Worm (Caenorhabditis elegans): ENCODE results near the gene mrp-8.

mrp-8 gene

ce11 chrIII:12250114-12250792 lies 52.7 kb downstream of the mrp-8 start, which contains the start of the genes tim-1 and Y75B8A.23 (continued):
- peak; percentile 48 for TF ChIP-seq dmd-4 (tag; optimal IDR thresholded peaks at IDR 0.05)
- TF ChIP-seq blmp-1 (tag; optimal IDR thresholded peaks at IDR 0.05; ENCODE audit: insufficient read depth), result peak; percentile 65
- peak; percentile 93 for TF ChIP-seq lin-11 (tag; optimal IDR thresholded peaks at IDR 0.05)
- TF ChIP-seq sem-4 (tag; optimal IDR thresholded peaks at IDR 0.05), result peak; percentile 99
- TF ChIP-seq elt-3 (tag; optimal IDR thresholded peaks at IDR 0.05), result no peak
- TF ChIP-seq ztf-1 (GFP tag; conservative IDR thresholded peaks at IDR 0.05), result no peak
- peak; percentile 97 for TF ChIP-seq nhr-21 (tag; optimal IDR thresholded peaks at IDR 0.05)
- TF ChIP-seq zag-1 (tag; optimal IDR thresholded peaks at IDR 0.05), result peak; percentile 84
- peak; percentile 96 for TF ChIP-seq lin-13 (GFP tag; optimal IDR thresholded peaks at IDR 0.05)
- TF ChIP-seq nhr-10 (tag; optimal IDR thresholded peaks at IDR 0.05), result peak; percentile 89
- peak; percentile 81 for TF ChIP-seq ceh-82 (tag; optimal IDR thresholded peaks at IDR 0.05)
- peak; percentile 84 for TF ChIP-seq nhr-77 (tag; optimal IDR thresholded peaks at IDR 0.05)
- TF ChIP-seq fos-1 (tag; optimal IDR thresholded peaks at IDR 0.05), result peak; percentile 96
- TF ChIP-seq ztf-4 (tag; optimal IDR thresholded peaks at IDR 0.05), result peak; percentile 90
- TF ChIP-seq nhr-11 (tag; optimal IDR thresholded peaks at IDR 0.05), result peak; percentile 74
- no peak for TF ChIP-seq alr-1 (tag; optimal IDR thresholded peaks at IDR 0.05)
- peak; percentile 99 for TF ChIP-seq ama-1 (optimal IDR thresholded peaks at IDR 0.05)
- TF ChIP-seq lsy-2 (tag; optimal IDR thresholded peaks at IDR 0.05), result peak; percentile 89 to 94
- peak; percentile 99 for TF ChIP-seq crh-2 (tag; optimal IDR thresholded peaks at IDR 0.05)
- TF ChIP-seq nhr-129 (tag; optimal IDR thresholded peaks at IDR 0.05), result peak; percentile 89
- TF ChIP-seq nhr-12 (tag; optimal IDR thresholded peaks at IDR 0.05), result peak; percentile 53
- TF ChIP-seq gmeb-1 (tag; optimal IDR thresholded peaks at IDR 0.05), result peak; percentile 97
- TF ChIP-seq Y55F3AM.14 (GFP tag; optimal IDR thresholded peaks at IDR 0.05), result peak; percentile 86
- TF ChIP-seq mab-5 (tag; optimal IDR thresholded peaks at IDR 0.05), result peak; percentile 94
- no peak for TF ChIP-seq peb-1 (tag; optimal IDR thresholded peaks at IDR 0.05)
- TF ChIP-seq snpc-4 (tag; optimal IDR thresholded peaks at IDR 0.05), result peak; percentile 100
- TF ChIP-seq aly-2 (tag; optimal IDR thresholded peaks at IDR 0.05), result peak; percentile 38

DNA sequence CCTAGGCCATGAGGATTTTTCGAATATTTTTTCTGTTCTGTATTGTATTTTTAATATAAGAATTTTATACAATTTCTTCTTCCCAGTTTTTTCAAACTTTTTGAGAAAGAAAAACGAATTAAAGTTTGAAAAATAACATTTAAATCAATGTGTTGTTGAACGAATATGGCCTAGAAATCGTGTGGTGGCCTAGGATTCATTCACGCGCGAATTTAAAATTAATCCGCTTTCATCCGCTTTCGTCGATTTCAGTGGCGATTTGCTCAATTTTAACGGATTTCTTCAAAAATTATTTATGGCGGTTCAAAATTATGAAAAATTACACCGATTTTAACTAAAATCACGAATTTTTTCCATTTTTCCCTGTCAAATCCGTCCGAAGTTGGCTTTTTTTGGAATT lies 55.7 kb downstream of the mrp-8 start:
- TF ChIP-seq egl-27 (tag; optimal IDR thresholded peaks at IDR 0.05) (no peak), nhr-23 (tag; optimal IDR thresholded peaks at IDR 0.05) (no peak), nhr-6 (tag; optimal IDR thresholded peaks at IDR 0.05) (no peak), blmp-1 (tag; optimal IDR thresholded peaks at IDR 0.05; ENCODE audit: insufficient read depth) (no peak), unc-62 (GFP tag; optimal IDR thresholded peaks at IDR 0.05) (no peak), peb-1 (tag; optimal IDR thresholded peaks at IDR 0.05) (no peak), lin-11 (tag; optimal IDR thresholded peaks at IDR 0.05) (no peak), nhr-10 (tag; optimal IDR thresholded peaks at IDR 0.05) (no peak), ZK546.5 (tag; optimal IDR thresholded peaks at IDR 0.05) (no peak), ceh-16 (tag; optimal IDR thresholded peaks at IDR 0.05) (no peak)

ce11 chrIII:12245570-12245969 lies 57.4 kb downstream of the mrp-8 start:
- no peak for TF ChIP-seq ztf-1 (GFP tag; conservative IDR thresholded peaks at IDR 0.05)
- no peak for TF ChIP-seq peb-1 (tag; optimal IDR thresholded peaks at IDR 0.05)
- no peak for TF ChIP-seq lin-11 (tag; optimal IDR thresholded peaks at IDR 0.05)
- no peak for TF ChIP-seq ama-1 (optimal IDR thresholded peaks at IDR 0.05)
- TF ChIP-seq ZK546.5 (tag; optimal IDR thresholded peaks at IDR 0.05), result no peak
- TF ChIP-seq nhr-12 (tag; optimal IDR thresholded peaks at IDR 0.05), result no peak
- no peak for TF ChIP-seq sem-4 (tag; optimal IDR thresholded peaks at IDR 0.05)
- TF ChIP-seq nhr-129 (tag; optimal IDR thresholded peaks at IDR 0.05), result no peak
- no peak for TF ChIP-seq Y55F3AM.14 (GFP tag; optimal IDR thresholded peaks at IDR 0.05)
- TF ChIP-seq nhr-11 (tag; optimal IDR thresholded peaks at IDR 0.05), result no peak
- no peak for TF ChIP-seq dmd-4 (tag; optimal IDR thresholded peaks at IDR 0.05)
- TF ChIP-seq elt-1 (tag; optimal IDR thresholded peaks at IDR 0.05), result no peak
- TF ChIP-seq nhr-21 (tag; optimal IDR thresholded peaks at IDR 0.05), result no peak
- no peak for TF ChIP-seq lsy-2 (tag; optimal IDR thresholded peaks at IDR 0.05)
- no peak for TF ChIP-seq ztf-4 (tag; optimal IDR thresholded peaks at IDR 0.05)
- TF ChIP-seq mab-5 (tag; optimal IDR thresholded peaks at IDR 0.05), result no peak
- no peak for TF ChIP-seq nhr-25 (tag; optimal IDR thresholded peaks at IDR 0.05)

- no peak for TF ChIP-seq lin-39 (tag; optimal IDR thresholded peaks at IDR 0.05)
- TF ChIP-seq unc-39 (tag; optimal IDR thresholded peaks at IDR 0.05), result no peak
- no peak for TF ChIP-seq ZK546.5 (tag; optimal IDR thresholded peaks at IDR 0.05)
- TF ChIP-seq dmd-4 (tag; optimal IDR thresholded peaks at IDR 0.05), result no peak
- TF ChIP-seq egl-27 (tag; optimal IDR thresholded peaks at IDR 0.05), result no peak
- TF ChIP-seq nhr-237 (tag; optimal IDR thresholded peaks at IDR 0.05), result no peak
- no peak for TF ChIP-seq unc-62 (GFP tag; optimal IDR thresholded peaks at IDR 0.05)
- TF ChIP-seq nhr-23 (tag; optimal IDR thresholded peaks at IDR 0.05), result no peak
- no peak for TF ChIP-seq blmp-1 (tag; optimal IDR thresholded peaks at IDR 0.05; ENCODE audit: insufficient read depth)
- no peak for TF ChIP-seq ztf-11 (tag; optimal IDR thresholded peaks at IDR 0.05)
- TF ChIP-seq nhr-10 (tag; optimal IDR thresholded peaks at IDR 0.05), result no peak
- no peak for TF ChIP-seq ztf-4 (tag; optimal IDR thresholded peaks at IDR 0.05)
- no peak for TF ChIP-seq nhr-129 (tag; optimal IDR thresholded peaks at IDR 0.05)
- no peak for TF ChIP-seq Y55F3AM.14 (GFP tag; optimal IDR thresholded peaks at IDR 0.05)
- no peak for TF ChIP-seq nhr-25 (tag; optimal IDR thresholded peaks at IDR 0.05)
- no peak for TF ChIP-seq sma-9 (GFP tag; optimal IDR thresholded peaks at IDR 0.05)
- TF ChIP-seq sma-9 (tag; optimal IDR thresholded peaks at IDR 0.05), result no peak
- no peak for TF ChIP-seq zag-1 (tag; optimal IDR thresholded peaks at IDR 0.05)
Observed at ce11 chrIII:12235914-12236313, 67.1 kb downstream of the mrp-8 start, which contains the start of the genes grl-15 and fbxa-89. Gene grl-15 (minus strand): TSS chrIII:12236014. Gene fbxa-89 (plus strand): TSS chrIII:12236184.

All from whole organism, L2 larva.